Fruit fly (Drosophila melanogaster): Measurements from ENCODE around the gene FucTB.

Gene FucTB

dm6 chr2L:9430992-9431602, at the start of gene FucTB, which contains the start of gene scat (continued):
- TF ChIP-seq CG10565 (GFP tag; optimal IDR thresholded peaks at IDR 0.05) (no peak), mam (GFP tag; optimal IDR thresholded peaks at IDR 0.05) (peak; percentile 62), Meics (GFP tag; optimal IDR thresholded peaks at IDR 0.05) (peak; percentile 91), corto (GFP tag; optimal IDR thresholded peaks at IDR 0.05) (peak; percentile 39), CG2678 (tag; optimal IDR thresholded peaks at IDR 0.05) (peak; percentile 93), sug (tag; optimal IDR thresholded peaks at IDR 0.05) (peak; percentile 87), onecut (GFP tag; IDR thresholded peaks at IDR 0.05) (peak; percentile 74), CG13624 (GFP tag; optimal IDR thresholded peaks at IDR 0.05) (peak; percentile 31), CG34376 (GFP tag; optimal IDR thresholded peaks at IDR 0.05) (peak; percentile 39), da (GFP tag; optimal IDR thresholded peaks at IDR 0.05) (no peak), Xbp1 (GFP tag; optimal IDR thresholded peaks at IDR 0.05) (peak; percentile 96), Ada2b (GFP tag; IDR thresholded peaks at IDR 0.05) (peak; percentile 86), rib (GFP tag; IDR thresholded peaks at IDR 0.05) (peak; percentile 67), CG14050 (GFP tag; IDR thresholded peaks at IDR 0.05) (peak; percentile 64; the same call in 2 of the 3 replicates), dm (GFP tag; optimal IDR thresholded peaks at IDR 0.05) (peak; percentile 43), NK7.1 (GFP tag; optimal IDR thresholded peaks at IDR 0.05) (no peak), zen (tag; optimal IDR thresholded peaks at IDR 0.05) (peak; percentile 96), Rfx (GFP tag; IDR thresholded peaks at IDR 0.05) (peak; percentile 94), wek (GFP tag; optimal IDR thresholded peaks at IDR 0.05) (no peak), CG42726 (GFP tag; IDR thresholded peaks at IDR 0.05; ENCODE audit: partially characterized antibody) (no peak), CG7556 (GFP tag; optimal IDR thresholded peaks at IDR 0.05) (peak; percentile 94), aop (GFP tag; IDR thresholded peaks at IDR 0.05) (0 out of 2 replicates have a peak, but pooled peaks have one; percentile 27), CG43689 (GFP tag; IDR thresholded peaks at IDR 0.05) (peak; percentile 75; the same call in 1 of the 2 replicates), CG12299 (tag; optimal IDR thresholded peaks at IDR 0.05) (peak; percentile 71), sima (GFP tag; optimal IDR thresholded peaks at IDR 0.05) (no peak), amos (GFP tag; IDR thresholded peaks at IDR 0.05; ENCODE audit: partially characterized antibody) (0 out of 2 replicates have a peak, but pooled peaks have one; percentile 4), nom (GFP tag; optimal IDR thresholded peaks at IDR 0.05) (no peak), CG31365 (tag; optimal IDR thresholded peaks at IDR 0.05) (no peak), h (optimal IDR thresholded peaks at IDR 0.05) (no peak), Dip3 (GFP tag; optimal IDR thresholded peaks at IDR 0.05) (peak; percentile 71), CG3838 (GFP tag; optimal IDR thresholded peaks at IDR 0.05) (peak; percentile 35), CG12219 (GFP tag; optimal IDR thresholded peaks at IDR 0.05) (peak; percentile 2), Spps (tag; optimal IDR thresholded peaks at IDR 0.05) (peak; percentile 67), zfh2 (GFP tag; optimal IDR thresholded peaks at IDR 0.05) (peak; percentile 72), CG3407 (GFP tag; optimal IDR thresholded peaks at IDR 0.05) (peak; percentile 80), cas (GFP tag; IDR thresholded peaks at IDR 0.05) (peak; percentile 62), CG7745 (tag; optimal IDR thresholded peaks at IDR 0.05) (no peak), slbo (GFP tag; IDR thresholded peaks at IDR 0.05) (peak; percentile 96), CoRest (tag; optimal IDR thresholded peaks at IDR 0.05) (peak; percentile 98), Kr (GFP tag; optimal IDR thresholded peaks at IDR 0.05) (no peak), HLH3B (GFP tag; IDR thresholded peaks at IDR 0.05) (peak; percentile 92), CG14667 (GFP tag; IDR thresholded peaks at IDR 0.05) (peak; percentile 89), CG17568 (GFP tag; optimal IDR thresholded peaks at IDR 0.05) (peak; percentile 10), CG9437 (GFP tag; optimal IDR thresholded peaks at IDR 0.05) (peak; percentile 83), CG5180 (GFP tag; optimal IDR thresholded peaks at IDR 0.05) (peak; percentile 50), CG2712 (tag; optimal IDR thresholded peaks at IDR 0.05) (peak; percentile 96), wor (GFP tag; IDR thresholded peaks at IDR 0.05) (peak; percentile 91), hb (GFP tag; IDR thresholded peaks at IDR 0.05; ENCODE audit: partially characterized antibody) (no peak), Atf-2 (GFP tag; optimal IDR thresholded peaks at IDR 0.05) (peak; percentile 29), Ptx1 (GFP tag; IDR thresholded peaks at IDR 0.05) (peak; percentile 95)
